Fruit fly (Drosophila melanogaster): Measurements from ENCODE around the gene CG3349.

Gene CG3349

DNA sequence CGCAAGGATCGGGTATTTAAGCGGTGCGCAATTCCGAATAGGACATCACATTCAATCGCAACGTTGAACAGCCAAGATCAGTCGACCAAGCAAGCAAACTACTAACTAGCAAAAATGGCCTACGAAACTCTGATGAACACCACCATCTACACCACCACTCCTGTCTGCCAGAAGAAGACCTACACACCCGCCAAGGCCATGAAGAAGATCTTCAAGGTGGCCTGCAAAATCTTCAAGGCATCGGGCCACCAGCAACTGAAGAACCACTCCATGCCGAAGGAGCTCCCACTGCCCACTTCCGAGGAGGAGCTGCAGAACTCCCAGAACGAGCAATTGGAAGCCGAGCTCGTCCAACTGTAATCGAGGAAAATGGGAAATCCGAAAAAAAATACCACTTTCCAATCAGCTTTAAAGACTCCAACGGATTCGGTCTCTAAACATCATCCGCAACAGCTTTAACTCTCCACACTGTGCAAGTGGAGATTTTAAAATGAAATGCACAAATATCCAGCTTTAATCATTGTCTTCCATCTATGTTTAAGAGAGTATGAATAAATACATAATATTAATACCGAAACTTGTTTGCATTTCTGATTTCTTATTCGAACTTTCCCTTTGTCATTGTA, 6.7 kb upstream of the CG3349 start, which contains the start of gene Brd:
Brd (plus strand) TSS at position 43 of the 626 bp plus-strand sequence.
- TF ChIP-seq Ets98B (GFP tag; IDR thresholded peaks at IDR 0.05), result no peak
- TF ChIP-seq CG9948 (tag; optimal IDR thresholded peaks at IDR 0.05), result no peak
- TF ChIP-seq CG12605 (GFP tag; IDR thresholded peaks at IDR 0.05), result no peak
- no peak for TF ChIP-seq CG4496 (GFP tag; IDR thresholded peaks at IDR 0.05)
- no peak for TF ChIP-seq rn (GFP tag; IDR thresholded peaks at IDR 0.05)
- TF ChIP-seq CG14655 (GFP tag; optimal IDR thresholded peaks at IDR 0.05), result no peak
- TF ChIP-seq D1 (tag; optimal IDR thresholded peaks at IDR 0.05), result no peak
- TF ChIP-seq gl (tag; optimal IDR thresholded peaks at IDR 0.05), result no peak
- no peak for TF ChIP-seq CG13204 (GFP tag; optimal IDR thresholded peaks at IDR 0.05)
- no peak for TF ChIP-seq Snoo (tag; optimal IDR thresholded peaks at IDR 0.05)

DNA sequence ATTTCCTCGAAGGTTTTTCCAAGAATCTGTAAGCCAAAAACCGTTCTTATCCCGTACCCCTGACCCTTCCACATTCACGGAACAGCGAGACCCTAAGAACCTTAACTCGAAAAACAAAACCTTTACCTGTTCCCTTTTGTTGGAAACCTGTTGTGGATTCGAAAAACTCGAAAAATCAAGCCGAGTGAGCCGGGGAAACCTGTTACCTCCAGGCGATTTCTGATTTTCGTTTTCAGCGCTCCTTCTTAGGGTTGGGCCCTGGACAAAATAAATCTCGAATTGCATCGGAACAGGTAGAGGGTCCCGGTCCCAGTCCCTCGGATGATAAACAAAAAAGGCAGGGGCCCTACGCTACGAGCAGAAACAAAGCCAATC, 6.2 kb upstream of the CG3349 start:
- TF ChIP-seq Pif1A (GFP tag; optimal IDR thresholded peaks at IDR 0.05) (no peak), EcR (GFP tag; optimal IDR thresholded peaks at IDR 0.05) (peak; percentile 49)

DNA sequence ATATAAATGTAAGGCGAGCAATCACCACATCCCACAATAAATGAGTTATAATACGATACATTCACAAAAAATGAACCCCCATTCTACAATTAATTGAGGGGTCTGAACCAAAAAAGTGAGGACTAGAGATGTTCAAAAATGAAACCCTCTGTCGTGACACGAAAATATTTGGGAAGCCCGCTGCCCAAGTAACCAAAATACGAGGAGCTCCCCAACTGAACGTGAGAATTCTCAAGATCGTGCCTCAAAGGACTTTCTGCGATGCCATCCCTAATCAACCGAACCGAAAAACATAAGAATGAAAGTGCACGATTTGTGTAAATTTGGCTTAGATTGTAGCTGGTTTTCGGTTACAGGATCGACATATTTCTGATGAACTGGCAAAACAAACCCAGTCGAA, 4.9 kb upstream of the CG3349 start, which contains the start of gene Ocho:
Ocho (plus strand) TSS at position 336 of the 400 bp plus-strand sequence.
- no peak for TF ChIP-seq rn (GFP tag; IDR thresholded peaks at IDR 0.05)
- TF ChIP-seq CG34367 (tag; optimal IDR thresholded peaks at IDR 0.05), result no peak
- TF ChIP-seq EcR (GFP tag; optimal IDR thresholded peaks at IDR 0.05), result no peak
- no peak for TF ChIP-seq Pif1B (GFP tag; optimal IDR thresholded peaks at IDR 0.05)
- no peak for TF ChIP-seq CG8159 (tag; optimal IDR thresholded peaks at IDR 0.05)
- TF ChIP-seq CG15710 (tag; optimal IDR thresholded peaks at IDR 0.05), result no peak
- no peak for TF ChIP-seq CG17806 (tag; optimal IDR thresholded peaks at IDR 0.05)
- no peak for TF ChIP-seq Ets98B (GFP tag; IDR thresholded peaks at IDR 0.05)
- TF ChIP-seq gl (tag; optimal IDR thresholded peaks at IDR 0.05), result no peak
- no peak for TF ChIP-seq D1 (tag; optimal IDR thresholded peaks at IDR 0.05)
- TF ChIP-seq CG14655 (GFP tag; optimal IDR thresholded peaks at IDR 0.05), result no peak
- no peak for TF ChIP-seq Snoo (tag; optimal IDR thresholded peaks at IDR 0.05)
- TF ChIP-seq fd96Ca (GFP tag; IDR thresholded peaks at IDR 0.05), result no peak
- no peak for TF ChIP-seq CG9948 (tag; optimal IDR thresholded peaks at IDR 0.05)
- no peak for TF ChIP-seq CG32121 (GFP tag; IDR thresholded peaks at IDR 0.05)
- no peak for TF ChIP-seq CG4496 (GFP tag; IDR thresholded peaks at IDR 0.05)

DNA sequence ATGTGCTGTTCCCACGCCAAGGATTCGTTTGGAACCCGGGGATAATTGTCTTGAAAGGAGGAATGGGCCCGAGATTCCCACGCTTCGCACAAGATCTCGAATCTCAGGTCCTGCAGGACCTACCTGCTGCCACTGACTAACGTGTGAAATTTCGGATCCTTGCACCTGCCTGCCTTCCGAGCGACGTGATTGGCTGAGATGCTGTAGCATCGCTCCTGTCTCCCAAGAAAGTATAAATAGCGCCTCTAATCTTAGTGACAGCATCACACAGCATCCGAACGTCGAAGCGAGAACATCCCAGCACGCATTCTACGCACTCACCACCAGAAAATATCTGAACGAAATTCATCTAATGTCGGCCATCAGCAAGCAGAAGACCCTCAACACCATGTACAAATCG, 4.5 kb upstream of the CG3349 start:
- no peak for TF ChIP-seq rn (GFP tag; IDR thresholded peaks at IDR 0.05)
- TF ChIP-seq CG14655 (GFP tag; optimal IDR thresholded peaks at IDR 0.05), result no peak
- TF ChIP-seq EcR (GFP tag; optimal IDR thresholded peaks at IDR 0.05), result no peak
- no peak for TF ChIP-seq Snoo (tag; optimal IDR thresholded peaks at IDR 0.05)

DNA sequence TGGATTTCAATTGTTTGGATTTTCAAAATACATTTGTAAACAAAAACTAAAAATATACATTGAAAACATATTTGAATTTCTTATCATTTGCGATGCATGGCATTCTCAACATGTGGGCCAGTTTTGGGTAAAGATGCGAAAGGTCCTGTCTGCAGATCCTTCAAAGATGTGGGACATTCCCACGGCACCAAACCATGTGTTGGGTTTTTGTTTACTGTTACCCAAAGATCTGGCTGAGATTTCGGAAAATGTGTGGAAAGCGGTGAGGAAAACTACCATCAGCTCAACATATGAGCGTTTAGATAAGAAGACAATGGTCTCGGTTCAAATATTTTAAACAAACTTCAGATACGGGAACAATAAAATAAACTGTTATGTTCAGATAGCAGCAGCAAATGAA, 3.4 kb upstream of the CG3349 start:
- TF ChIP-seq CG9948 (tag; optimal IDR thresholded peaks at IDR 0.05) (no peak), gl (tag; optimal IDR thresholded peaks at IDR 0.05) (no peak), Ets98B (GFP tag; IDR thresholded peaks at IDR 0.05) (no peak), EcR (GFP tag; optimal IDR thresholded peaks at IDR 0.05) (no peak), CG8159 (tag; optimal IDR thresholded peaks at IDR 0.05) (no peak), CG13204 (GFP tag; optimal IDR thresholded peaks at IDR 0.05) (no peak), CG12605 (GFP tag; IDR thresholded peaks at IDR 0.05) (no peak)

DNA sequence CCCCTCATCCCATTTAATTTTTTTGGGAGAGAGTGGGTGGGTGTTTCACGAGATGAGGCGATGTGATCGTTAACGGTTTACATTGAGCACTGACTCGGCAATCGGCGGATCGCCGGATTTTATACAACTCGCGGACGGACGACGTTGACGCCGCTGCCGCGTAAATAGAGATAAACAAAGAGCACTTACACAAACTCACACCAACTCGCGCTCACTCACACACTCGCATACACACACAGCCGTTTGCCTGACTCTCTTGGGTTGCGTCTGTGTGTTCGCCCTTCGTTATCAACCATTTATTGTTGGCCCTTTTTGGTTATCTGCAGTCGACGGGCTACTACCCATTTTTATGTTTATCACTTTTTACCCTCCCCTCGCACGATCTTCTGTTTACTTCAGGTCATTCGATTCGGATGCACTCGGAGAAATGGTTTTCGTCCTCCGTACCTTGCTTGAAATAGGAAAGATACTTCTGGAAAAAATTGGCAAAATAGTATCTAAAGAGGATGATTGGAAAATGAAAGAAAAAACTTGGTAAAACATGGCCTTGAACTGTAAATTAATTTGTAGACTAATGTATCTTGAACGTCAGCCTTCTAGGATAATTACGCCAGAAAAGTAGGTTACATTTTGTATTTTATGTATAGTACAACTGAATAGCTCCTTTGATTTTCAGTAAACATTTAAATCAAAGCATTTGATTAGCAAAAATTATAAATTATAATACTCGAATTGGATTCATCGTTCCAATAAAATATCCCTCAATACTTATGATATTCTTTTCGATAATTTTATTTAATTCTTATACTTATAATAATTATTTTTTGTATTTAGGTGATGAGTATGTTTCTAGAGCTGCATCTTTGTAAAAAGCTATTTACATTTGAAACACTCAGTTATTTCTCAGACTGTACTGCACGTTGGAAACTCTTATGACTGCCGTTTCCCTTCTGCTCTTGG, 1.6 kb upstream of the CG3349 start:
- TF ChIP-seq Pif1A (GFP tag; optimal IDR thresholded peaks at IDR 0.05), result peak; percentile 21
- no peak for TF ChIP-seq rn (GFP tag; IDR thresholded peaks at IDR 0.05)
- peak; percentile 87 for TF ChIP-seq EcR (GFP tag; optimal IDR thresholded peaks at IDR 0.05)
- TF ChIP-seq Snoo (tag; optimal IDR thresholded peaks at IDR 0.05), result peak; percentile 64
- TF ChIP-seq CG17806 (tag; optimal IDR thresholded peaks at IDR 0.05), result peak; percentile 29
- peak; percentile 39; the same call in 1 of the 3 replicates for TF ChIP-seq CG4496 (GFP tag; IDR thresholded peaks at IDR 0.05)
- no peak; the same call in 1 of the 2 replicates for TF ChIP-seq Ets98B (GFP tag; IDR thresholded peaks at IDR 0.05)
- TF ChIP-seq CG14655 (GFP tag; optimal IDR thresholded peaks at IDR 0.05), result peak; percentile 63
- peak; percentile 71 for TF ChIP-seq CG9948 (tag; optimal IDR thresholded peaks at IDR 0.05)
- peak; percentile 15 for TF ChIP-seq CG13204 (GFP tag; optimal IDR thresholded peaks at IDR 0.05)
- no peak for TF ChIP-seq fd96Ca (GFP tag; IDR thresholded peaks at IDR 0.05)
- TF ChIP-seq CG10348 (GFP tag; IDR thresholded peaks at IDR 0.05), result no peak
- TF ChIP-seq gl (tag; optimal IDR thresholded peaks at IDR 0.05), result no peak
- no peak for TF ChIP-seq D1 (tag; optimal IDR thresholded peaks at IDR 0.05)
- TF ChIP-seq CG34367 (tag; optimal IDR thresholded peaks at IDR 0.05), result peak; percentile 21
- peak; percentile 73 for TF ChIP-seq CG15710 (tag; optimal IDR thresholded peaks at IDR 0.05)
- peak; percentile 27 for TF ChIP-seq Pif1B (GFP tag; optimal IDR thresholded peaks at IDR 0.05)
- TF ChIP-seq CG32121 (GFP tag; IDR thresholded peaks at IDR 0.05), result no peak
- TF ChIP-seq CG8159 (tag; optimal IDR thresholded peaks at IDR 0.05), result peak; percentile 77
- no peak for TF ChIP-seq CG12605 (GFP tag; IDR thresholded peaks at IDR 0.05)
- peak; percentile 2 for TF ChIP-seq CG8301 (tag; optimal IDR thresholded peaks at IDR 0.05)
